Worm (Caenorhabditis elegans): ENCODE measurements around the gene Y39F10A.6.

ce11 chrII:769250-769649, 14.2 kb downstream of the Y39F10A.6 start:
- no peak for TF ChIP-seq zip-2 (tag; optimal IDR thresholded peaks at IDR 0.05)
- no peak for TF ChIP-seq lin-1 (GFP tag; IDR thresholded peaks at IDR 0.05)
- TF ChIP-seq lin-39 (tag; optimal IDR thresholded peaks at IDR 0.05): no peak
- no peak for TF ChIP-seq snpc-4 (tag; optimal IDR thresholded peaks at IDR 0.05)
- no peak for TF ChIP-seq jun-1 (tag; optimal IDR thresholded peaks at IDR 0.05)
- TF ChIP-seq nhr-25 (tag; optimal IDR thresholded peaks at IDR 0.05; ENCODE audit: borderline replicate concordance, insufficient read depth): no peak
- no peak for TF ChIP-seq saeg-2 (GFP tag; IDR thresholded peaks at IDR 0.05)
- TF ChIP-seq aly-2 (tag; optimal IDR thresholded peaks at IDR 0.05): no peak
- no peak for TF ChIP-seq ceh-82 (tag; optimal IDR thresholded peaks at IDR 0.05)

Measured in whole organism, L4 larva.